Fruit fly (Drosophila melanogaster) whole organism: ENCODE data around the gene dsx.
A peak's percentile ranks its signal among the peaks of the same experiment; 100 is the strongest.

Source experiments
- CG8478 ChIP-seq: fragments of >200 bp; optimal IDR thresholded peaks from 2 replicates; lab custom pipeline; 2018; ENCODE audit warnings: inconsistent platforms
- Dll ChIP-seq: fragments of >200 bp; optimal IDR thresholded peaks from 2 replicates; lab custom pipeline; 2017
- EcR ChIP-seq, 2 experiments: fragments of >200 bp; optimal IDR thresholded peaks; 2 replicates each; lab custom pipeline; 2017; ENCODE audit warnings: missing biosample characterization in 2 of 2, missing genetic modification characterization in 2 of 2, missing genetic modification reagents in 2 of 2
- pan ChIP-seq: fragments of >200 bp; optimal IDR thresholded peaks from 2 replicates; lab custom pipeline; 2017
- psq ChIP-seq: fragments of >200 bp; optimal IDR thresholded peaks from 2 replicates; lab custom pipeline; 2017
- usp ChIP-seq: fragments of >200 bp; optimal IDR thresholded peaks from 2 replicates; lab custom pipeline; 2017; ENCODE audit warnings: missing biosample characterization, missing genetic modification characterization, mixed read lengths

dsx gene

dm6 chr3R:7967347-7967746, at the start of gene dsx:
Gene dsx, minus strand, starts transcription at chr3R:7967408.
- TF ChIP-seq psq (lab: Kevin White, UChicago) (no peak), EcR (GFP tag; optimal IDR thresholded peaks at IDR 0.05; lab: Kevin White, UChicago) (no peak), Dll (no peak), pan (lab: Kevin White, UChicago) (no peak), usp (GFP tag; lab: Kevin White, UChicago) (no peak), CG8478 (lab: Kevin White, UChicago) (no peak)

dm6 chr3R:8013121-8014009, 46.2 kb upstream of the dsx start, which contains the start of the genes CG10435 and Pbp95:
Gene CG10435, minus strand, starts transcription at chr3R:8013201.
Gene Pbp95, plus strand, starts transcription at chr3R:8013791.
- no peak for TF ChIP-seq usp (GFP tag; lab: Kevin White, UChicago)
- no peak for TF ChIP-seq EcR (GFP tag; optimal IDR thresholded peaks at IDR 0.05; lab: Kevin White, UChicago)
- peak; percentile 71 for TF ChIP-seq pan (lab: Kevin White, UChicago)

dm6 chr3R:8009080-8009620, 41.9 kb upstream of the dsx start, which contains the start of the genes CG11052 and CG3223:
Gene CG11052, minus strand, starts transcription at chr3R:8009297.
Gene CG3223, plus strand, starts transcription at chr3R:8009400.
- TF ChIP-seq pan (lab: Kevin White, UChicago) (no peak), Dll (no peak), usp (GFP tag; lab: Kevin White, UChicago) (no peak), psq (lab: Kevin White, UChicago) (no peak), EcR (GFP tag; optimal IDR thresholded peaks at IDR 0.05; lab: Kevin White, UChicago) (no peak), CG8478 (lab: Kevin White, UChicago) (no peak)

DNA sequence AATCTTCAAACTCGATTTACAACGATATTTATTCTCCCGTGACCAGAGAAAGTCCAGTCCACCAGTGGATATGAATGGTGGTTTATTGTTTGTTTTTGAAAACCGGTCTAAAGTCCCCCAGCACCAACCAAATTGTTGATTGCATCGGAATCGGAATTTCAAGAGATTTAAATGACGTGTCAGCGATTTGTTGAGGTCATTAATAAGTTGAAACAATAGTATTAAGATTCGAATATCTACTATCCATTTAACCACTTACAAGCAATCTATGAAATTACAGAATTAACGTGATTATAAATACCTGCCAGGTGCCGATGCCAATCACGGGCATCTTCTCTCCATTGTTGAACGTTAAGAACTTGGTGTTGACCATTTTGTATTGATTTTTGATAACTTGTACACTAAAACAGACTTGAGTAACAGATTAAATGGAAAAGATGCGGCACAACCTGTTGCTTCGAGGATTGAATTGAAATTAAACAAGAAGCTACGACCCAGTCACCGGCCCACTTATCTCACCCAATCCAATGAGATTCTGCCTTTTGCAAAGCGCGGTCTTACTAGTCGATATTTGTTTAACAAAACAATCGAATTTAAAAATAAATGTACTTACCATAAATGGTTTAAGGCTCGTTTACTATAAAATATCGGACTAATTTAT, 40.5 kb upstream of the dsx start, which contains the start of gene CG2767:
Gene CG2767 (minus strand): TSS at position 516 of the 661 bp plus-strand sequence.
- TF ChIP-seq CG8478 (lab: Kevin White, UChicago) (no peak), EcR (GFP tag; optimal IDR thresholded peaks at IDR 0.05; lab: Kevin White, UChicago) (no peak), psq (lab: Kevin White, UChicago) (no peak)

dm6 chr3R:8001074-8001669, 34.0 kb upstream of the dsx start, which contains the start of the genes Kmn2 and CG2698:
Gene Kmn2, minus strand, starts transcription at chr3R:8001309.
Gene CG2698, plus strand, starts transcription at chr3R:8001562.
- TF ChIP-seq CG8478 (lab: Kevin White, UChicago), result no peak
- TF ChIP-seq Dll, result no peak
- no peak for TF ChIP-seq pan (lab: Kevin White, UChicago)
- no peak for TF ChIP-seq EcR (GFP tag; optimal IDR thresholded peaks at IDR 0.05; lab: Kevin White, UChicago)
- TF ChIP-seq psq (lab: Kevin White, UChicago), result no peak
- TF ChIP-seq usp (GFP tag; lab: Kevin White, UChicago), result no peak

DNA sequence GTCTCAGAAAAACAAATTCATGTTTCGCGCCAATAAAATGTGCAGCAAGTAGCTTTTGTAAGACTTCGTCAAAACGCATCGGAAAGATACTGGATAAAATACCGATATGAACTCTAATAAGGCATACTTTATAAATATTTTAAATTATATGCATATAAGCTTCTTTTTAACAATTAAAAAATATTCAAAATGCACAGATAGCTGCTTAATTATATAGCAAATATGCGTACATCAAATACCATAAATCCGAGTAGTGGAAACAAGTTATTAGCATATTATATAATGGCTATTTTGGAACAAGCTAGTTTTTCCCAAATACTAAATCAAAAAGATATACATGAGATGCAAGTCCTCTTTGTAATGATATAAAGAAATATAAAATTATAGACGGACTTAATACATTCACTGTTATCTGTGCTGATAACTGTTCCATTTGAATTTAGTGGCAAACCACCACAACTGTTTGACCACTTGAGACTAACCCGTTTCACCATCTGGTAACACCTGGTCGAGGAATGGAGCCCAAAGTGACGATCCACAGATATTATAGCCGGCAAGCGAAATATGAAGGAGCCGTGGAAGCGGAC, 32.4 kb upstream of the dsx start, which contains the start of gene PIG-H:
Gene PIG-H (plus strand): TSS at position 303 of the 587 bp plus-strand sequence.
- TF ChIP-seq pan (lab: Kevin White, UChicago) (no peak), psq (lab: Kevin White, UChicago) (no peak), EcR (GFP tag; optimal IDR thresholded peaks at IDR 0.05; lab: Kevin White, UChicago) (no peak), CG8478 (lab: Kevin White, UChicago) (no peak), Dll (no peak), usp (GFP tag; lab: Kevin White, UChicago) (no peak)

- TF ChIP-seq pan (lab: Kevin White, UChicago), result no peak
- no peak for TF ChIP-seq psq (lab: Kevin White, UChicago)
- no peak for TF ChIP-seq CG8478 (lab: Kevin White, UChicago)
- TF ChIP-seq Dll, result no peak
- no peak for TF ChIP-seq EcR (GFP tag; optimal IDR thresholded peaks at IDR 0.05; lab: Kevin White, UChicago)
- no peak for TF ChIP-seq usp (GFP tag; lab: Kevin White, UChicago)
These were observed 31.6 kb upstream of the dsx start for dm6 chr3R:7998778-7999177.

DNA sequence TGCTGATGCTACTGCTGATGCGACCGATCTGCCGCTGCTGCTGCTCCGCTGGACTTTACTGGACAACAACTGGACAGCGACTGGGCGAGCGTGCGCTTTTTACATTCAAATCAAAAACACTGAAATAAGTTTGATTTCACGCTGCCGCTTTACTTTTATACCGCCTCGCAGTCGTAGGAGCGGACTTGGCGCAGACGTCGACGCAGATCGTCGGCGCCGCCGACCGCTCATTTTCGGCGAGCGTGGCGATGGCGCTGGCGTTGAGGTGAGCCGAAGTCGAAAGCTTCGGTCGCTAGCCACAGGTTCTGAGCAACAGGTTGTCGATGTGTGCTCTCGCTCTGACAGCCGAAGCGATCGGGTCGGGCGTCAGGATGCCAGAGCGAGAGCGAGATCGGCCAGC, 28.5 kb upstream of the dsx start, which contains the start of gene Elovl7:
Gene Elovl7 (minus strand): TSS at position 131 of the 400 bp plus-strand sequence.
- TF ChIP-seq Dll (no peak), psq (lab: Kevin White, UChicago) (no peak), CG8478 (lab: Kevin White, UChicago) (no peak), EcR (GFP tag; optimal IDR thresholded peaks at IDR 0.05; lab: Kevin White, UChicago) (no peak), usp (GFP tag; lab: Kevin White, UChicago) (no peak), pan (lab: Kevin White, UChicago) (no peak)

dm6 chr3R:7994629-7995028, 27.4 kb upstream of the dsx start:
- TF ChIP-seq Dll (no peak), pan (lab: Kevin White, UChicago) (no peak), psq (lab: Kevin White, UChicago) (no peak)

dm6 chr3R:7993506-7993905, 26.3 kb upstream of the dsx start:
- TF ChIP-seq pan (lab: Kevin White, UChicago), result no peak
- peak; percentile 34 for TF ChIP-seq Dll

DNA sequence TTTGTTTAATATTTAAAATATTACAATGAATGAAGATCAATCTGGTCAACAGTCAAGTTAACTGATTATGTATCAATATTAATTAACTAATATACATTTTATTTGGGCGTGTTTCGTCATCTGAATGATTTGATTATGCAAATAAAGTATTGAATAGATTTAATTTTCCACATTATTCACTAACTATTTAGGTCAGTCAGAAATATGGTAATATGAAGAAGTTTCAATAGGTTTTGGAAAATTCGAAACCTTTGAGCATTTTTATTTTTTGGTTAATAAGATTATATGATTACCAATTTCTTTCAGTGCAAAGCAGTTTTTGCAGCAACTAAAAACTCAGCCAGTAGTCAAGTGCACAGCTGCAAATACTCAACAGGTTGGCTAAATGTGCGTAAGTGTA, 24.9 kb upstream of the dsx start:
- TF ChIP-seq pan (lab: Kevin White, UChicago) (no peak), psq (lab: Kevin White, UChicago) (no peak), usp (GFP tag; lab: Kevin White, UChicago) (no peak), CG8478 (lab: Kevin White, UChicago) (no peak)
